Worm (Caenorhabditis elegans) whole organism, L4 larva: ENCODE measurements around the gene M05D6.9.

Experiments used
- F26F4.8 ChIP-seq: fragments of 200-800 bp; sonication (Bioruptor generic); conservative IDR thresholded peaks from 2 replicates; pipeline ENCODE4 v1.3.6; 2022; ENCODE audit warnings: missing genetic modification characterization, missing compliant biosample characterization
- T20F7.1 ChIP-seq: fragments of 200-800 bp; sonication (Bioruptor generic); optimal IDR thresholded peaks from 2 replicates; lab custom pipeline; 2018; ENCODE audit warnings: mild to moderate bottlenecking, missing genetic modification characterization, missing compliant biosample characterization
- aha-1 ChIP-seq: fragments of 150-350 bp; peaks from one replicate; lab custom pipeline; 2014; ENCODE audit warnings: missing biosample characterization, missing genetic modification characterization
- ama-1 ChIP-seq: fragments of 150-350 bp; optimal IDR thresholded peaks from 2 replicates; lab custom pipeline; 2014; ENCODE audit warnings: inconsistent platforms, mixed read lengths
- ceh-62 ChIP-seq: sonication (generic microtip); optimal IDR thresholded peaks from 2 replicates; lab custom pipeline; 2017; ENCODE audit warnings: missing biosample characterization, missing genetic modification characterization
- cey-2 ChIP-seq: sonication (generic microtip); optimal IDR thresholded peaks from 3 replicates; lab custom pipeline; 2017; ENCODE audit warnings: missing genetic modification characterization, mild to moderate bottlenecking, missing compliant biosample characterization, antibody characterized with exemption, borderline replicate concordance; ENCODE audit not compliant: insufficient read depth
- daf-12 ChIP-seq: fragments of 150-350 bp; optimal IDR thresholded peaks from 2 replicates; lab custom pipeline; 2014; ENCODE audit warnings: missing biosample characterization, missing genetic modification reagents, missing genetic modification characterization
- daf-16 ChIP-seq, 3 experiments: sonication (generic microtip); optimal IDR thresholded peaks; 2 replicates each; lab custom pipeline; 2016 to 2017; ENCODE audit warnings: missing genetic modification characterization in 3 of 3, missing genetic modification reagents in 3 of 3, mild to moderate bottlenecking in 2 of 3, missing compliant biosample characterization in 2 of 3, missing biosample characterization in 1 of 3, moderate library complexity in 1 of 3
- dmd-6 ChIP-seq: fragments of 200-800 bp; sonication (Bioruptor generic); IDR thresholded peaks from 2 replicates; pipeline ENCODE4 v1.3.6; 2022; ENCODE audit warnings: missing genetic modification reagents, missing genetic modification characterization, missing compliant biosample characterization
- dve-1 ChIP-seq: sonication (generic microtip); optimal IDR thresholded peaks from 2 replicates; lab custom pipeline; 2017; ENCODE audit warnings: antibody characterized with exemption, mild to moderate bottlenecking, missing genetic modification characterization, missing compliant biosample characterization; ENCODE audit not compliant: insufficient read depth
- hif-1 ChIP-seq, 2 experiments: sonication (generic microtip); optimal IDR thresholded peaks; 2 replicates each; lab custom pipeline; 2016 to 2017; ENCODE audit warnings: missing compliant biosample characterization in 2 of 2, missing genetic modification characterization in 2 of 2, missing genetic modification reagents in 2 of 2, missing genotype in 2 of 2, mild to moderate bottlenecking in 1 of 2
- hlh-11 ChIP-seq: fragments of 200-800 bp; sonication (Bioruptor generic); optimal IDR thresholded peaks from 2 replicates; lab custom pipeline; 2018; ENCODE audit warnings: mild to moderate bottlenecking, missing genetic modification characterization, missing compliant biosample characterization
- hlh-30 ChIP-seq: sonication (generic microtip); optimal IDR thresholded peaks from 2 replicates; lab custom pipeline; 2017; ENCODE audit warnings: antibody characterized with exemption, mild to moderate bottlenecking, missing genetic modification characterization, missing compliant biosample characterization; ENCODE audit not compliant: insufficient read depth
- lin-13 ChIP-seq: fragments of 150-350 bp; optimal IDR thresholded peaks from 2 replicates; lab custom pipeline; 2014; ENCODE audit warnings: missing biosample characterization, missing genetic modification reagents, missing genetic modification characterization
- lsy-2 ChIP-seq, 2 experiments: fragments of 150-350 bp in 1 of 2; sonication (generic microtip) in 1 of 2; optimal IDR thresholded peaks; 2 replicates each; lab custom pipeline; 2014 to 2017; ENCODE audit warnings: missing biosample characterization in 2 of 2, missing genetic modification characterization in 2 of 2
- mdl-1 ChIP-seq, 2 experiments: fragments of 150-350 bp in 1 of 2; sonication (generic microtip) in 1 of 2; optimal IDR thresholded peaks; 2 replicates each; lab custom pipeline; 2014 to 2017; ENCODE audit warnings: missing biosample characterization in 2 of 2, missing genetic modification characterization in 2 of 2
- mdt-29 ChIP-seq: fragments of 200-800 bp; sonication (Bioruptor generic); IDR thresholded peaks from 2 replicates; pipeline ENCODE4 v1.3.6; 2022; ENCODE audit warnings: missing genetic modification reagents, missing genetic modification characterization, missing compliant biosample characterization
- mep-1 ChIP-seq: fragments of 150-350 bp; sonication (generic microtip); optimal IDR thresholded peaks from 3 replicates; lab custom pipeline; 2014; ENCODE audit warnings: missing biosample characterization, missing genetic modification characterization
- mes-2 ChIP-seq: sonication (generic microtip); optimal IDR thresholded peaks from 2 replicates; lab custom pipeline; 2016; ENCODE audit warnings: missing genotype, mild to moderate bottlenecking, missing genetic modification characterization, missing compliant biosample characterization; ENCODE audit not compliant: poor library complexity, severe bottlenecking
- mxl-3 ChIP-seq: fragments of 200-800 bp; sonication (Bioruptor generic); optimal IDR thresholded peaks from 2 replicates; lab custom pipeline; 2018; ENCODE audit warnings: mild to moderate bottlenecking, missing genetic modification characterization, missing compliant biosample characterization
- nhr-102 ChIP-seq: sonication (generic microtip); optimal IDR thresholded peaks from 2 replicates; lab custom pipeline; 2016; ENCODE audit warnings: mild to moderate bottlenecking, missing genetic modification characterization, moderate library complexity, missing compliant biosample characterization
- nhr-11 ChIP-seq: fragments of 150-350 bp; optimal IDR thresholded peaks from 2 replicates; lab custom pipeline; 2014; ENCODE audit warnings: missing biosample characterization, missing genetic modification characterization
- nhr-25 ChIP-seq: sonication (generic microtip); optimal IDR thresholded peaks from 2 replicates; lab custom pipeline; 2017; ENCODE audit warnings: missing genetic modification characterization, mild to moderate bottlenecking, missing compliant biosample characterization, antibody characterized with exemption, moderate library complexity, borderline replicate concordance; ENCODE audit not compliant: insufficient read depth
- nhr-28 ChIP-seq: fragments of 150-350 bp; optimal IDR thresholded peaks from 2 replicates; lab custom pipeline; 2014; ENCODE audit warnings: missing biosample characterization, missing genetic modification characterization
- nhr-48 ChIP-seq: sonication (generic microtip); optimal IDR thresholded peaks from 2 replicates; lab custom pipeline; 2016; ENCODE audit warnings: mild to moderate bottlenecking, missing genetic modification characterization, missing compliant biosample characterization
- nhr-77 ChIP-seq: fragments of 150-350 bp; optimal IDR thresholded peaks from 2 replicates; lab custom pipeline; 2014; ENCODE audit warnings: missing biosample characterization, missing genetic modification characterization
- pha-4 ChIP-seq, 2 experiments: fragments of 150-350 bp in 1 of 2; fragments of 200-800 bp in 1 of 2; sonication (Bioruptor generic) in 1 of 2; IDR thresholded peaks in 1 of 2; optimal IDR thresholded peaks in 1 of 2; 2 replicates each; pipeline versions ENCODE4 v1.3.6 to Lab custom; 2014 to 2022; ENCODE audit warnings: missing genetic modification characterization in 2 of 2, missing genetic modification reagents in 2 of 2, missing biosample characterization in 1 of 2, missing compliant biosample characterization in 1 of 2
- php-3 ChIP-seq: fragments of 200-800 bp; sonication (Bioruptor generic); IDR thresholded peaks from 2 replicates; pipeline ENCODE4 v1.3.6; 2022; ENCODE audit warnings: missing genetic modification reagents, missing genetic modification characterization, missing compliant biosample characterization
- pqm-1 ChIP-seq: sonication (generic microtip); optimal IDR thresholded peaks from 2 replicates; lab custom pipeline; 2017; ENCODE audit warnings: missing biosample characterization, missing genetic modification characterization
- tag-97 ChIP-seq: fragments of 200-800 bp; sonication (Bioruptor generic); IDR thresholded peaks from 2 replicates; pipeline ENCODE4 v1.3.6; 2022; ENCODE audit warnings: missing genetic modification characterization, missing compliant biosample characterization
- tra-1 ChIP-seq: fragments of 200-800 bp; sonication (Bioruptor generic); IDR thresholded peaks from 2 replicates; pipeline ENCODE4 v1.3.6; 2022; ENCODE audit warnings: missing genetic modification reagents, missing genetic modification characterization, missing compliant biosample characterization
- unc-39 ChIP-seq: sonication (generic microtip); optimal IDR thresholded peaks from 2 replicates; lab custom pipeline; 2017; ENCODE audit warnings: missing biosample characterization, missing genetic modification characterization
- zfp-3 ChIP-seq: fragments of 200-800 bp; sonication (Bioruptor generic); conservative IDR thresholded peaks from 2 replicates; pipeline ENCODE4 v1.3.6; 2022; ENCODE audit warnings: missing genetic modification reagents, missing genetic modification characterization, missing compliant biosample characterization
- ztf-11 ChIP-seq: fragments of 150-350 bp; optimal IDR thresholded peaks from 2 replicates; lab custom pipeline; 2014; ENCODE audit warnings: missing biosample characterization, missing genetic modification characterization

Gene M05D6.9

ce11 chrII:8483124-8483792 lies 10.8 kb upstream of the M05D6.9 start (continued):
- TF ChIP-seq dmd-6 (GFP tag; lab: Robert Waterston, UW) (peak; percentile 26; the same call in 1 of the 2 replicates), cey-2 (tag; lab: Kevin White, UChicago) (no peak), T20F7.1 (GFP tag; lab: Kevin White, UChicago) (peak; percentile 45), tag-97 (GFP tag; lab: Robert Waterston, UW) (no peak), nhr-11 (tag; lab: Kevin White, UChicago) (peak; percentile 40), ceh-62 (tag; lab: Kevin White, UChicago) (no peak)

ce11 chrII:8483793-8484186 lies 10.3 kb upstream of the M05D6.9 start, which contains the start of gene taap-1:
TSS of gene taap-1 (minus strand) at chrII:8483871.
- TF ChIP-seq tra-1 (GFP tag; lab: Robert Waterston, UW) (no peak), ztf-11 (tag; lab: Kevin White, UChicago) (no peak), hlh-11 (tag; lab: Kevin White, UChicago) (peak; percentile 39), mes-2 (tag; lab: Kevin White, UChicago) (peak; percentile 15), dmd-6 (GFP tag; lab: Robert Waterston, UW) (peak; percentile 80), zfp-3 (GFP tag; lab: Robert Waterston, UW) (no peak), nhr-28 (tag; lab: Kevin White, UChicago) (peak; percentile 4), hlh-30 (tag; lab: Kevin White, UChicago) (peak; percentile 10), hif-1 (tag; optimal IDR thresholded peaks at IDR 0.05; lab: Kevin White, UChicago) (peak; percentile 94 to 100), nhr-48 (peak; percentile 51), aha-1 (tag; lab: Kevin White, UChicago) (peak; percentile 100), mep-1 (tag; lab: Kevin White, UChicago) (peak; percentile 29), mdl-1 (tag; optimal IDR thresholded peaks at IDR 0.05; lab: Kevin White, UChicago) (peak in 1 of 2 experiments; percentile 44)

DNA sequence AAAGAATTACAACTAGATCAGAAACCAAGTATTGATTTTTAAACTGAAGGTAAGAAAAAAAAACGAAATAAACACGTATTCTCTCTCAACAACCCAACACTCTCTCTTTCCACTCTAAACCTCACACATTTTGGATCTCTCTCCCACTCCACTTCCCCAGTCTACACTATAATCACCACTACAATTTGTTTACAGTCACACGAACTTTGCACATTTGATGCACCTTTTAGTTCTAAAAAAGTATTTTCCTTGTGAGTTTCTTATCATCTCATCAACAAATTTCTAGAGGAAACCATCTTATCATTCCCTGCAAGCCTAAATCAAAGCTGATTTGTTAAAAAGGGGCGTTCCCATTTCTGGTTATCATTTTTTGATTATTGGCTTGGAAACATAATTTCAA lies 9.5 kb upstream of the M05D6.9 start:
- TF ChIP-seq daf-12 (tag; lab: Kevin White, UChicago) (no peak), mdt-29 (GFP tag; lab: Robert Waterston, UW) (no peak), tra-1 (GFP tag; lab: Robert Waterston, UW) (no peak), pha-4 (GFP tag; IDR thresholded peaks at IDR 0.05; lab: Robert Waterston, UW) (0 out of 2 replicates have a peak, but pooled peaks have one; percentile 42), pha-4 (tag; optimal IDR thresholded peaks at IDR 0.05; lab: Kevin White, UChicago) (no peak), mep-1 (tag; lab: Kevin White, UChicago) (peak; percentile 58), dve-1 (tag; lab: Kevin White, UChicago) (peak; percentile 94), mes-2 (tag; lab: Kevin White, UChicago) (peak; percentile 30), hlh-30 (tag; lab: Kevin White, UChicago) (peak; percentile 54), mxl-3 (peak; percentile 19), lin-13 (GFP tag; lab: Kevin White, UChicago) (peak; percentile 41), F26F4.8 (GFP tag; lab: Robert Waterston, UW) (no peak), ama-1 (lab: Kevin White, UChicago) (no peak), php-3 (GFP tag; lab: Robert Waterston, UW) (peak; percentile 63; the same call in 1 of the 2 replicates), lsy-2 (tag; optimal IDR thresholded peaks at IDR 0.05; lab: Kevin White, UChicago) (peak in 1 of 2 experiments; percentile 51), pqm-1 (tag; lab: Kevin White, UChicago) (peak; percentile 56), unc-39 (tag; lab: Kevin White, UChicago) (no peak), nhr-102 (tag; lab: Kevin White, UChicago) (peak; percentile 18), dmd-6 (GFP tag; lab: Robert Waterston, UW) (peak; percentile 85), nhr-25 (tag; lab: Kevin White, UChicago) (peak; percentile 16), hlh-11 (tag; lab: Kevin White, UChicago) (peak; percentile 87), aha-1 (tag; lab: Kevin White, UChicago) (peak; percentile 80), nhr-28 (tag; lab: Kevin White, UChicago) (peak; percentile 100), nhr-48 (peak; percentile 73), hif-1 (tag; optimal IDR thresholded peaks at IDR 0.05; lab: Kevin White, UChicago) (peak in 1 of 2 experiments; percentile 86), daf-16 (GFP tag; optimal IDR thresholded peaks at IDR 0.05; lab: Kevin White, UChicago) (peak in 1 of 2 experiments; percentile 77), daf-16 (tag; optimal IDR thresholded peaks at IDR 0.05; lab: Kevin White, UChicago) (peak; percentile 98), nhr-77 (tag; lab: Kevin White, UChicago) (peak; percentile 73)
